Fruit fly (Drosophila melanogaster) whole organism, embryonic: ENCODE data around the gene snz.

Experiments
- Aef1 ChIP-seq: fragments of 200-800 bp; sonication (Bioruptor generic); IDR thresholded peaks from 3 replicates; pipeline ENCODE4 v1.3.6; 2022; ENCODE audit warnings: missing biosample characterization, missing genetic modification characterization
- BEAF-32 ChIP-seq: fragments of 200-800 bp; sonication (Bioruptor generic); optimal IDR thresholded peaks from 3 replicates; lab custom pipeline; 2017; ENCODE audit warnings: missing biosample characterization, missing genetic modification characterization, mild to moderate bottlenecking, moderate library complexity, missing genetic modification reagents
- C15 ChIP-seq: fragments of 200-800 bp; sonication (Bioruptor generic); IDR thresholded peaks from 3 replicates; pipeline ENCODE4 v1.3.6; 2022; ENCODE audit warnings: missing biosample characterization, missing genetic modification characterization
- CG10321 ChIP-seq: fragments of 200-800 bp; sonication (Bioruptor generic); IDR thresholded peaks from 2 replicates; pipeline ENCODE4 v1.3.6; 2022; ENCODE audit warnings: missing biosample characterization, missing genetic modification characterization
- CG10431 ChIP-seq: fragments of 200-800 bp; sonication (Bioruptor generic); optimal IDR thresholded peaks from 3 replicates; lab custom pipeline; 2018; ENCODE audit warnings: missing biosample characterization, mild to moderate bottlenecking, missing genetic modification characterization
- CG10462 ChIP-seq: fragments of 200-800 bp; sonication (Bioruptor generic); optimal IDR thresholded peaks from 2 replicates; lab custom pipeline; 2016; ENCODE audit warnings: missing biosample characterization, missing genetic modification characterization
- CG1233 ChIP-seq: fragments of 200-800 bp; sonication (Bioruptor generic); optimal IDR thresholded peaks from 4 replicates; lab custom pipeline; 2018; ENCODE audit warnings: missing biosample characterization, mild to moderate bottlenecking, missing genetic modification characterization
- CG12659 ChIP-seq: fragments of 200-800 bp; sonication (Bioruptor generic); optimal IDR thresholded peaks from 3 replicates; lab custom pipeline; 2017; ENCODE audit warnings: mild to moderate bottlenecking, missing biosample characterization, missing genetic modification reagents, missing genetic modification characterization
- CG13287 ChIP-seq: fragments of 200-800 bp; sonication (Bioruptor generic); IDR thresholded peaks from 2 replicates; pipeline ENCODE4 v1.3.6; 2022; ENCODE audit warnings: missing biosample characterization, missing genetic modification characterization; ENCODE audit not compliant: partially characterized antibody
- CG14860 ChIP-seq: fragments of 200-800 bp; sonication (Bioruptor generic); IDR thresholded peaks from 3 replicates; pipeline ENCODE4 v1.3.6; 2022; ENCODE audit warnings: missing biosample characterization, missing genetic modification characterization; ENCODE audit not compliant: partially characterized antibody
- CG15514 ChIP-seq: fragments of 200-800 bp; sonication (Bioruptor generic); optimal IDR thresholded peaks from 3 replicates; lab custom pipeline; 2017; ENCODE audit warnings: missing biosample characterization, missing genetic modification characterization, mild to moderate bottlenecking, moderate library complexity, missing genetic modification reagents
- CG1603 ChIP-seq: fragments of 200-800 bp; sonication (Bioruptor generic); optimal IDR thresholded peaks from 2 replicates; lab custom pipeline; 2019; ENCODE audit warnings: missing biosample characterization, mild to moderate bottlenecking, missing genetic modification characterization, moderate library complexity
- CG16813 ChIP-seq: fragments of 200-800 bp; sonication (Bioruptor generic); IDR thresholded peaks from 3 replicates; pipeline ENCODE4 v1.3.6; 2022; ENCODE audit warnings: missing biosample characterization, missing genetic modification characterization; ENCODE audit not compliant: partially characterized antibody
- CG1832 ChIP-seq: fragments of 200-800 bp; sonication (Bioruptor generic); optimal IDR thresholded peaks from 2 replicates; lab custom pipeline; 2017; ENCODE audit warnings: missing biosample characterization, mild to moderate bottlenecking, missing genetic modification characterization, inconsistent platforms
- CG2678 ChIP-seq: fragments of 200-800 bp; sonication (Bioruptor generic); optimal IDR thresholded peaks from 3 replicates; lab custom pipeline; 2019; ENCODE audit warnings: missing biosample characterization, mild to moderate bottlenecking, missing genetic modification characterization, moderate library complexity
- CG3065 ChIP-seq: fragments of 200-800 bp; sonication (Bioruptor generic); optimal IDR thresholded peaks from 2 replicates; lab custom pipeline; 2016; ENCODE audit warnings: missing biosample characterization, missing genetic modification characterization
- CG3995 ChIP-seq: fragments of 200-800 bp; sonication (Bioruptor generic); optimal IDR thresholded peaks from 3 replicates; lab custom pipeline; 2016; ENCODE audit warnings: missing biosample characterization, missing genetic modification characterization
- CG42726 ChIP-seq: fragments of 200-800 bp; sonication (Bioruptor generic); IDR thresholded peaks from 2 replicates; pipeline ENCODE4 v1.3.6; 2022; ENCODE audit warnings: missing biosample characterization, missing genetic modification characterization; ENCODE audit not compliant: partially characterized antibody
- CG4360 ChIP-seq: fragments of 200-800 bp; sonication (Bioruptor generic); IDR thresholded peaks from 2 replicates; pipeline ENCODE4 v1.3.6; 2022; ENCODE audit warnings: missing biosample characterization, missing genetic modification characterization
- CG4730 ChIP-seq: fragments of 200-800 bp; sonication (Bioruptor generic); IDR thresholded peaks from 2 replicates; pipeline ENCODE4 v1.3.6; 2022; ENCODE audit warnings: missing biosample characterization, missing genetic modification characterization
- CG7372 ChIP-seq: fragments of 200-800 bp; sonication (Bioruptor generic); IDR thresholded peaks from 2 replicates; pipeline ENCODE4 v1.3.6; 2022; ENCODE audit warnings: missing biosample characterization, missing genetic modification characterization
- CG9215 ChIP-seq: fragments of 200-800 bp; sonication (Bioruptor generic); IDR thresholded peaks from 2 replicates; pipeline ENCODE4 v1.3.6; 2022; ENCODE audit warnings: missing biosample characterization, missing genetic modification characterization
- CG9797 ChIP-seq: fragments of 200-800 bp; sonication (Bioruptor generic); optimal IDR thresholded peaks from 3 replicates; lab custom pipeline; 2018; ENCODE audit warnings: missing biosample characterization, mild to moderate bottlenecking, missing genetic modification characterization
- D19B ChIP-seq: fragments of 200-800 bp; sonication (Bioruptor generic); optimal IDR thresholded peaks from 2 replicates; lab custom pipeline; 2017; ENCODE audit warnings: missing biosample characterization, mild to moderate bottlenecking, missing genetic modification characterization
- Dip2 ChIP-seq: fragments of 200-800 bp; sonication (Bioruptor generic); IDR thresholded peaks from 2 replicates; pipeline ENCODE4 v1.3.6; 2022; ENCODE audit warnings: missing biosample characterization, missing genetic modification characterization
- E2f2 ChIP-seq: fragments of 200-800 bp; sonication (Bioruptor generic); IDR thresholded peaks from 2 replicates; pipeline ENCODE4 v1.3.6; 2022; ENCODE audit warnings: missing biosample characterization, missing genetic modification characterization
- HLH4C ChIP-seq: fragments of 200-800 bp; sonication (Bioruptor generic); IDR thresholded peaks from 3 replicates; pipeline ENCODE4 v1.3.6; 2022; ENCODE audit warnings: missing biosample characterization, missing genetic modification characterization; ENCODE audit not compliant: partially characterized antibody
- HLHmδ ChIP-seq: fragments of 200-800 bp; sonication (Bioruptor generic); optimal IDR thresholded peaks from 2 replicates; lab custom pipeline; 2018; ENCODE audit warnings: missing biosample characterization, mild to moderate bottlenecking, missing genetic modification characterization, moderate library complexity
- Hr51 ChIP-seq, 2 experiments: fragments of 200-800 bp; sonication (Bioruptor generic); optimal IDR thresholded peaks; 2 replicates in 1 of 2; 3 replicates in 1 of 2; lab custom pipeline; 2016 to 2018; ENCODE audit warnings: missing biosample characterization in 2 of 2, missing genetic modification characterization in 2 of 2, mild to moderate bottlenecking in 1 of 2, moderate library complexity in 1 of 2
- MESR4 ChIP-seq: fragments of 200-800 bp; sonication (Bioruptor generic); optimal IDR thresholded peaks from 2 replicates; lab custom pipeline; 2018; ENCODE audit warnings: missing biosample characterization, mild to moderate bottlenecking, missing genetic modification characterization, moderate library complexity
- Sry-β ChIP-seq: fragments of 200-800 bp; sonication (Bioruptor generic); optimal IDR thresholded peaks from 2 replicates; lab custom pipeline; 2018; ENCODE audit warnings: missing biosample characterization, mild to moderate bottlenecking, missing genetic modification characterization, moderate library complexity
- Tbp ChIP-seq: fragments of >200 bp; optimal IDR thresholded peaks from 2 replicates; lab custom pipeline; 2018; ENCODE audit warnings: missing biosample characterization, missing genetic modification characterization
- az2 ChIP-seq: fragments of 200-800 bp; sonication (Bioruptor generic); optimal IDR thresholded peaks from 3 replicates; lab custom pipeline; 2016; ENCODE audit warnings: missing biosample characterization, missing genetic modification characterization
- bbx ChIP-seq: fragments of 200-800 bp; sonication (Bioruptor generic); IDR thresholded peaks from 2 replicates; pipeline ENCODE4 v1.3.6; 2022; ENCODE audit warnings: missing biosample characterization, missing genetic modification characterization; ENCODE audit not compliant: partially characterized antibody
- cas ChIP-seq: fragments of 200-800 bp; sonication (Bioruptor generic); IDR thresholded peaks from 2 replicates; pipeline ENCODE4 v1.3.6; 2022; ENCODE audit warnings: missing biosample characterization, missing genetic modification characterization
- chinmo ChIP-seq: fragments of 200-800 bp; sonication (Bioruptor generic); IDR thresholded peaks from 4 replicates; pipeline ENCODE4 v1.3.6; 2022; ENCODE audit warnings: missing biosample characterization, missing genetic modification characterization; ENCODE audit not compliant: partially characterized antibody
- dysf ChIP-seq: fragments of 200-800 bp; sonication (Bioruptor generic); IDR thresholded peaks from 3 replicates; pipeline ENCODE4 v1.3.6; 2022; ENCODE audit warnings: missing biosample characterization, missing genetic modification characterization
- fu2 ChIP-seq: fragments of 200-800 bp; sonication (Bioruptor generic); optimal IDR thresholded peaks from 2 replicates; lab custom pipeline; 2016; ENCODE audit warnings: missing biosample characterization, missing genetic modification characterization
- inv ChIP-seq: fragments of 200-800 bp; sonication (Bioruptor generic); IDR thresholded peaks from 2 replicates; pipeline ENCODE4 v1.3.6; 2022; ENCODE audit warnings: missing biosample characterization, missing genetic modification characterization; ENCODE audit not compliant: partially characterized antibody
- jigr1 ChIP-seq: fragments of 200-800 bp; sonication (Bioruptor generic); IDR thresholded peaks from 3 replicates; pipeline ENCODE4 v1.3.6; 2022; ENCODE audit warnings: missing biosample characterization, missing genetic modification characterization
- nerfin-2 ChIP-seq: fragments of 200-800 bp; sonication (Bioruptor generic); IDR thresholded peaks from 2 replicates; pipeline ENCODE4 v1.3.6; 2022; ENCODE audit warnings: missing biosample characterization, missing genetic modification characterization; ENCODE audit not compliant: partially characterized antibody
- row ChIP-seq: fragments of 200-800 bp; sonication (Bioruptor generic); IDR thresholded peaks from 3 replicates; pipeline ENCODE4 v1.3.6; 2022; ENCODE audit warnings: missing biosample characterization, missing genetic modification characterization
- sim ChIP-seq: fragments of 200-800 bp; sonication (Bioruptor generic); IDR thresholded peaks from 2 replicates; pipeline ENCODE4 v1.3.6; 2022; ENCODE audit warnings: missing biosample characterization, missing genetic modification characterization
- so ChIP-seq: fragments of 200-800 bp; sonication (Bioruptor generic); IDR thresholded peaks from 3 replicates; pipeline ENCODE4 v1.3.6; 2022; ENCODE audit warnings: missing biosample characterization, missing genetic modification characterization
- tap ChIP-seq: fragments of 200-800 bp; optimal IDR thresholded peaks from 3 replicates; lab custom pipeline; 2019; ENCODE audit warnings: missing biosample characterization, mild to moderate bottlenecking, missing genetic modification characterization, moderate library complexity
- tna ChIP-seq: fragments of 200-800 bp; sonication (Bioruptor generic); IDR thresholded peaks from 2 replicates; pipeline ENCODE4 v1.3.6; 2022; ENCODE audit warnings: missing biosample characterization, missing genetic modification characterization; ENCODE audit not compliant: partially characterized antibody
- usp ChIP-seq: fragments of >200 bp; optimal IDR thresholded peaks from 2 replicates; lab custom pipeline; 2017; ENCODE audit warnings: missing biosample characterization, missing genetic modification characterization
- wek ChIP-seq: fragments of 200-800 bp; sonication (Bioruptor generic); optimal IDR thresholded peaks from 3 replicates; lab custom pipeline; 2018; ENCODE audit warnings: missing biosample characterization, mild to moderate bottlenecking, missing genetic modification characterization, moderate library complexity
- zen ChIP-seq: fragments of 200-800 bp; sonication (Bioruptor generic); optimal IDR thresholded peaks from 3 replicates; lab custom pipeline; 2018; ENCODE audit warnings: missing biosample characterization, mild to moderate bottlenecking, missing genetic modification characterization, moderate library complexity
- zfh1 ChIP-seq: fragments of 200-800 bp; sonication (Bioruptor generic); IDR thresholded peaks from 3 replicates; pipeline ENCODE4 v1.3.6; 2022; ENCODE audit warnings: missing biosample characterization, missing genetic modification characterization

snz gene

DNA sequence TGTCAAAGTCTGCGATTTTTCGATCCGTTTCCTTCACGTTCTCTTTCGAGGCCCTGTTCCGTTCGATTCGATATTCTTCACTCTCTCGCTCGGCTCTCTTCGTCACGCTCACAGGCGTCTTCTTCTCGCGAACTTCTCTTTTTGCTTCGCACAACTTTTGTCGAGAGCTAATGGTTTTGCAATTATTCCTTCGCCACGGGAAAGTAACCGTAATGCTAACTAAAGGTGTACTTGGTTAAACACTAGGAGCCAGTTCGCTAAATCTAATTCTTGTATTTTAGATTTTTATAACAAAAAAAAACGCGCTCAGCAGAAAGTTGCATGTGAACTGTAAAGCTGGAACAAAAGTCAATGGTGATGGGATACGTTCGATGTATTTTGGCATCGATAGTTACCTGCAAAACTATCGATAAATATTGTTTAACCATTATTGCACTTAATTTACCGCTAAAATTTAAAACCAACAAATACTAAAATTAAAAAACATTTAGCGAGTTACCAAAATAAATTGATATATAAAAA is 19.2 kb downstream of the snz start, which contains the start of gene mahe (continued):
- no peak for TF ChIP-seq CG1832
- peak; percentile 74 for TF ChIP-seq inv (GFP tag; lab: Robert Waterston, UW)
- no peak for TF ChIP-seq fu2
- TF ChIP-seq CG7372 (GFP tag; lab: Robert Waterston, UW) = no peak
- no peak for TF ChIP-seq Dip2 (GFP tag; lab: Robert Waterston, UW)
- peak; percentile 93 for TF ChIP-seq chinmo (GFP tag; lab: Robert Waterston, UW)
- TF ChIP-seq HLH4C (GFP tag; lab: Robert Waterston, UW) = peak; percentile 76
- TF ChIP-seq CG4360 (GFP tag; lab: Robert Waterston, UW) = no peak
- no peak for TF ChIP-seq az2 (GFP tag; lab: Kevin White, UChicago)
- no peak for TF ChIP-seq CG2678 (tag; lab: Kevin White, UChicago)
- TF ChIP-seq CG14860 = peak; percentile 72
- TF ChIP-seq BEAF-32 (GFP tag; lab: Kevin White, UChicago) = peak; percentile 84
- TF ChIP-seq sim (GFP tag; lab: Robert Waterston, UW) = no peak
- TF ChIP-seq nerfin-2 (GFP tag; lab: Robert Waterston, UW) = peak; percentile 59; the same call in 1 of the 2 replicates
- TF ChIP-seq dysf (GFP tag; lab: Robert Waterston, UW) = no peak
- TF ChIP-seq CG9215 = no peak
- peak; percentile 33 for TF ChIP-seq CG15514 (GFP tag; lab: Kevin White, UChicago)
- no peak for TF ChIP-seq tap (tag; lab: Kevin White, UChicago)
- TF ChIP-seq zfh1 (GFP tag; lab: Robert Waterston, UW) = no peak
- no peak for TF ChIP-seq C15 (GFP tag; lab: Robert Waterston, UW)
- no peak for TF ChIP-seq D19B
- no peak for TF ChIP-seq Hr51 (GFP tag; optimal IDR thresholded peaks at IDR 0.05; lab: Kevin White, UChicago)
- no peak for TF ChIP-seq CG3995 (GFP tag; lab: Kevin White, UChicago)
- TF ChIP-seq Aef1 (GFP tag; lab: Robert Waterston, UW) = no peak
- TF ChIP-seq jigr1 (GFP tag; lab: Robert Waterston, UW) = no peak; the same call in 2 of the 3 replicates
- no peak for TF ChIP-seq Tbp (GFP tag; lab: Kevin White, UChicago)
- TF ChIP-seq CG10321 = no peak
- TF ChIP-seq CG16813 (GFP tag; lab: Robert Waterston, UW) = peak; percentile 80
- peak; percentile 63 for TF ChIP-seq tna (GFP tag; lab: Robert Waterston, UW)
- TF ChIP-seq cas (GFP tag; lab: Robert Waterston, UW) = no peak
- TF ChIP-seq CG10431 (GFP tag; lab: Kevin White, UChicago) = no peak
- TF ChIP-seq CG10462 (GFP tag; lab: Kevin White, UChicago) = no peak
- TF ChIP-seq row (GFP tag; lab: Robert Waterston, UW) = peak; percentile 32; the same call in 1 of the 3 replicates
- TF ChIP-seq bbx = peak; percentile 94
- no peak for TF ChIP-seq so (GFP tag; lab: Robert Waterston, UW)
- TF ChIP-seq CG42726 (GFP tag; lab: Robert Waterston, UW) = peak; percentile 75; the same call in 1 of the 2 replicates
- TF ChIP-seq CG13287 (GFP tag; lab: Robert Waterston, UW) = peak; percentile 92
- no peak for TF ChIP-seq wek
- TF ChIP-seq CG12659 = peak; percentile 49
- TF ChIP-seq CG4730 (GFP tag; lab: Robert Waterston, UW) = no peak
- peak; percentile 60 for TF ChIP-seq CG1233 (GFP tag; lab: Kevin White, UChicago)
- no peak for TF ChIP-seq usp (GFP tag; lab: Kevin White, UChicago)
- no peak for TF ChIP-seq HLHmδ (GFP tag; lab: Kevin White, UChicago)
- TF ChIP-seq zen = peak; percentile 37
- no peak for TF ChIP-seq CG3065
- no peak for TF ChIP-seq Sry-β (GFP tag; lab: Kevin White, UChicago)
- peak; percentile 78 for TF ChIP-seq MESR4 (GFP tag; lab: Kevin White, UChicago)
- TF ChIP-seq CG9797 (GFP tag; lab: Kevin White, UChicago) = no peak
- TF ChIP-seq E2f2 = peak; percentile 86
- peak; percentile 29 for TF ChIP-seq CG1603 (tag; lab: Kevin White, UChicago)
